Worm (Caenorhabditis elegans) whole organism, young adult: ENCODE data around the gene K01A11.3.
A peak's percentile ranks its signal among the peaks of the same experiment; 100 is the strongest.

Experiments used
- B0336.3 ChIP-seq: fragments of 200-800 bp; sonication (Bioruptor generic); IDR thresholded peaks from 2 replicates; pipeline ENCODE4 v1.3.6; 2022; ENCODE audit warnings: missing genetic modification characterization, missing compliant biosample characterization
- C06A6.2 ChIP-seq: fragments of 200-800 bp; sonication (Bioruptor generic); conservative IDR thresholded peaks from 2 replicates; pipeline ENCODE4 v1.3.6; 2022; ENCODE audit warnings: missing genetic modification characterization, missing compliant biosample characterization
- D2030.7 ChIP-seq: fragments of 200-800 bp; sonication (Bioruptor generic); IDR thresholded peaks from 2 replicates; pipeline ENCODE4 v1.3.6; 2022; ENCODE audit warnings: missing genetic modification reagents, missing genetic modification characterization, missing compliant biosample characterization
- F33H1.4 ChIP-seq: fragments of 200-800 bp; sonication (Bioruptor generic); IDR thresholded peaks from 2 replicates; pipeline ENCODE4 v1.3.6; 2022; ENCODE audit warnings: missing genetic modification reagents, missing genetic modification characterization, missing compliant biosample characterization
- F37B4.10 ChIP-seq: fragments of 200-800 bp; sonication (Bioruptor generic); IDR thresholded peaks from 2 replicates; pipeline ENCODE4 v1.3.6; 2022; ENCODE audit warnings: missing genetic modification characterization, missing compliant biosample characterization
- F49E8.2 ChIP-seq: sonication (generic microtip); optimal IDR thresholded peaks from 3 replicates; lab custom pipeline; 2017; ENCODE audit warnings: missing genetic modification characterization, mild to moderate bottlenecking, missing compliant biosample characterization, antibody characterized with exemption, moderate library complexity; ENCODE audit not compliant: insufficient read depth
- Y79H2A.3 ChIP-seq: fragments of 200-800 bp; sonication (Bioruptor generic); conservative IDR thresholded peaks from 2 replicates; pipeline ENCODE4 v1.3.6; 2022; ENCODE audit warnings: missing genetic modification reagents, missing genetic modification characterization, missing compliant biosample characterization
- Y95B8A.8 ChIP-seq: fragments of 200-800 bp; sonication (Bioruptor generic); IDR thresholded peaks from 2 replicates; pipeline ENCODE4 v1.3.6; 2022; ENCODE audit warnings: missing genetic modification reagents, missing genetic modification characterization, missing compliant biosample characterization
- akir-1 ChIP-seq: fragments of 200-800 bp; sonication (Bioruptor generic); optimal IDR thresholded peaks from 2 replicates; lab custom pipeline; 2018; ENCODE audit warnings: mild to moderate bottlenecking, missing genetic modification characterization, moderate library complexity, missing compliant biosample characterization
- ama-1 ChIP-seq, 3 experiments: fragments of 150-350 bp in 1 of 3; sonication (generic microtip) in 2 of 3; optimal IDR thresholded peaks; 2 replicates each; lab custom pipeline; 2014 to 2018; ENCODE audit warnings: missing biosample characterization in 2 of 3, missing genetic modification characterization in 2 of 3, missing genetic modification reagents in 2 of 3
- aptf-3 ChIP-seq: fragments of 200-800 bp; sonication (Bioruptor generic); IDR thresholded peaks from 2 replicates; pipeline ENCODE4 v1.3.6; 2022; ENCODE audit warnings: missing genetic modification characterization, missing compliant biosample characterization
- attf-5 ChIP-seq: fragments of 200-800 bp; sonication (Bioruptor generic); optimal IDR thresholded peaks from 2 replicates; lab custom pipeline; 2018; ENCODE audit warnings: mild to moderate bottlenecking, missing genetic modification characterization, missing compliant biosample characterization
- attf-6 ChIP-seq: fragments of 200-800 bp; sonication (Bioruptor generic); IDR thresholded peaks from 2 replicates; pipeline ENCODE4 v1.3.6; 2022; ENCODE audit warnings: missing genetic modification reagents, missing genetic modification characterization, missing compliant biosample characterization
- bed-2 ChIP-seq: fragments of 200-800 bp; sonication (Bioruptor generic); IDR thresholded peaks from 2 replicates; pipeline ENCODE4 v1.3.6; 2022; ENCODE audit warnings: missing genetic modification reagents, missing genetic modification characterization, missing compliant biosample characterization
- cebp-1 ChIP-seq, 2 experiments: fragments of 200-800 bp in 1 of 2; sonication (Bioruptor generic) in 1 of 2; sonication (generic microtip) in 1 of 2; IDR thresholded peaks in 1 of 2; optimal IDR thresholded peaks in 1 of 2; 2 replicates each; pipeline versions ENCODE4 v1.3.6 to Lab custom; 2017 to 2022; ENCODE audit warnings: missing compliant biosample characterization in 2 of 2, missing genetic modification characterization in 2 of 2, mild to moderate bottlenecking in 1 of 2, missing genetic modification reagents in 1 of 2, moderate library complexity in 1 of 2
- ceh-91 ChIP-seq: fragments of 200-800 bp; sonication (Bioruptor generic); IDR thresholded peaks from 2 replicates; pipeline ENCODE4 v1.3.6; 2022; ENCODE audit warnings: missing genetic modification reagents, missing genetic modification characterization, missing compliant biosample characterization
- dox-1 ChIP-seq: fragments of 200-800 bp; sonication (Bioruptor generic); IDR thresholded peaks from 2 replicates; pipeline ENCODE4 v1.3.6; 2022; ENCODE audit warnings: missing genetic modification reagents, missing genetic modification characterization, missing compliant biosample characterization
- dpl-1 ChIP-seq: fragments of 150-350 bp; optimal IDR thresholded peaks from 2 replicates; lab custom pipeline; 2014; ENCODE audit warnings: missing biosample characterization, missing genetic modification reagents, missing genetic modification characterization
- egrh-3 ChIP-seq: fragments of 200-800 bp; sonication (Bioruptor generic); IDR thresholded peaks from 2 replicates; pipeline ENCODE4 v1.3.6; 2022; ENCODE audit warnings: missing genetic modification reagents, missing genetic modification characterization, missing compliant biosample characterization
- ekl-4 ChIP-seq: fragments of 200-800 bp; sonication (Bioruptor generic); IDR thresholded peaks from 2 replicates; pipeline ENCODE4 v1.3.6; 2022; ENCODE audit warnings: missing genetic modification reagents, missing genetic modification characterization, missing compliant biosample characterization
- ets-4 ChIP-seq: fragments of 200-800 bp; sonication (Bioruptor generic); optimal IDR thresholded peaks from 2 replicates; lab custom pipeline; 2018; ENCODE audit warnings: mild to moderate bottlenecking, missing genetic modification characterization, missing compliant biosample characterization
- him-1 ChIP-seq: sonication (generic microtip); optimal IDR thresholded peaks from 2 replicates; lab custom pipeline; 2016; ENCODE audit warnings: missing genotype, missing genetic modification reagents, missing genetic modification characterization, missing compliant biosample characterization
- hmg-1.2 ChIP-seq: fragments of 200-800 bp; sonication (Bioruptor generic); IDR thresholded peaks from 2 replicates; pipeline ENCODE4 v1.3.6; 2022; ENCODE audit warnings: missing genetic modification reagents, missing genetic modification characterization, missing compliant biosample characterization
- hsf-1 ChIP-seq: fragments of 200-800 bp; sonication (Bioruptor generic); IDR thresholded peaks from 2 replicates; pipeline ENCODE4 v1.3.6; 2022; ENCODE audit warnings: missing genetic modification reagents, missing genetic modification characterization, missing compliant biosample characterization
- lin-26 ChIP-seq: fragments of 200-800 bp; sonication (Bioruptor generic); IDR thresholded peaks from 2 replicates; pipeline ENCODE4 v1.3.6; 2022; ENCODE audit warnings: missing genetic modification reagents, missing genetic modification characterization, missing compliant biosample characterization
- lin-54 ChIP-seq: fragments of 200-800 bp; sonication (Bioruptor generic); optimal IDR thresholded peaks from 2 replicates; lab custom pipeline; 2018; ENCODE audit warnings: mild to moderate bottlenecking, missing genetic modification characterization, missing compliant biosample characterization
- lir-1 ChIP-seq: fragments of 200-800 bp; sonication (Bioruptor generic); conservative IDR thresholded peaks from 2 replicates; pipeline ENCODE4 v1.3.6; 2022; ENCODE audit warnings: missing genetic modification reagents, missing genetic modification characterization, missing compliant biosample characterization
- lsl-1 ChIP-seq: fragments of 200-800 bp; sonication (Bioruptor generic); optimal IDR thresholded peaks from 2 replicates; lab custom pipeline; 2018; ENCODE audit warnings: mild to moderate bottlenecking, missing genetic modification characterization, moderate library complexity, missing compliant biosample characterization
- madf-6 ChIP-seq: fragments of 200-800 bp; sonication (Bioruptor generic); IDR thresholded peaks from 2 replicates; pipeline ENCODE4 v1.3.6; 2022; ENCODE audit warnings: missing genetic modification reagents, missing genetic modification characterization, missing compliant biosample characterization
- madf-8 ChIP-seq: fragments of 200-800 bp; sonication (Bioruptor generic); conservative IDR thresholded peaks from 2 replicates; pipeline ENCODE4 v1.3.6; 2022; ENCODE audit warnings: missing genetic modification reagents, missing genetic modification characterization, missing compliant biosample characterization
- mcd-1 ChIP-seq: fragments of 200-800 bp; sonication (Bioruptor generic); IDR thresholded peaks from 2 replicates; pipeline ENCODE4 v1.3.6; 2022; ENCODE audit warnings: missing genetic modification reagents, missing genetic modification characterization, missing compliant biosample characterization
- nfya-2 ChIP-seq: fragments of 200-800 bp; sonication (Bioruptor generic); IDR thresholded peaks from 2 replicates; pipeline ENCODE4 v1.3.6; 2022; ENCODE audit warnings: missing genetic modification reagents, missing genetic modification characterization, missing compliant biosample characterization
- rcor-1 ChIP-seq: fragments of 200-800 bp; sonication (Bioruptor generic); IDR thresholded peaks from 2 replicates; pipeline ENCODE4 v1.3.6; 2022; ENCODE audit warnings: missing genetic modification reagents, missing genetic modification characterization, missing compliant biosample characterization
- rpc-1 ChIP-seq, 2 experiments: fragments of 150-350 bp in 1 of 2; sonication (generic microtip) in 1 of 2; optimal IDR thresholded peaks; 2 replicates each; lab custom pipeline; 2014 to 2018; ENCODE audit warnings: missing biosample characterization in 1 of 2, missing genetic modification characterization in 1 of 2, missing genetic modification reagents in 1 of 2, missing genotype in 1 of 2
- snpc-1.3 ChIP-seq: sonication (generic microtip); optimal IDR thresholded peaks from 2 replicates; lab custom pipeline; 2017; ENCODE audit warnings: missing genetic modification characterization, mild to moderate bottlenecking, missing compliant biosample characterization, antibody characterized with exemption, moderate library complexity, missing genotype, missing genetic modification reagents; ENCODE audit not compliant: insufficient read depth
- snpc-3.4 ChIP-seq: sonication (generic microtip); optimal IDR thresholded peaks from 2 replicates; lab custom pipeline; 2017; ENCODE audit warnings: missing genetic modification characterization, mild to moderate bottlenecking, missing compliant biosample characterization, antibody characterized with exemption, moderate library complexity, missing genotype, missing genetic modification reagents
- snpc-4 ChIP-seq, 5 experiments: fragments of 150-350 bp in 1 of 5; sonication (generic microtip) in 4 of 5; optimal IDR thresholded peaks; 2 replicates each; lab custom pipeline; 2014 to 2018; ENCODE audit warnings: missing genetic modification characterization in 5 of 5, missing biosample characterization in 3 of 5, antibody characterized with exemption in 2 of 5, mild to moderate bottlenecking in 2 of 5, missing compliant biosample characterization in 2 of 5, missing genotype in 2 of 5, moderate library complexity in 2 of 5, missing genetic modification reagents in 1 of 5
- tbp1 ChIP-seq: fragments of 200-800 bp; sonication (Bioruptor generic); optimal IDR thresholded peaks from 2 replicates; lab custom pipeline; 2018; ENCODE audit warnings: mild to moderate bottlenecking, missing genetic modification characterization, missing compliant biosample characterization
- unc-130 ChIP-seq: sonication (generic microtip); optimal IDR thresholded peaks from 2 replicates; lab custom pipeline; 2016; ENCODE audit warnings: missing genetic modification reagents, missing genetic modification characterization, missing compliant biosample characterization
- xnd-1 ChIP-seq: sonication (generic microtip); optimal IDR thresholded peaks from 2 replicates; lab custom pipeline; 2016; ENCODE audit warnings: missing genotype, missing genetic modification reagents, missing genetic modification characterization, missing compliant biosample characterization
- zfh-2 ChIP-seq: fragments of 200-800 bp; sonication (Bioruptor generic); conservative IDR thresholded peaks from 2 replicates; pipeline ENCODE4 v1.3.6; 2022; ENCODE audit warnings: missing genetic modification reagents, missing genetic modification characterization, missing compliant biosample characterization
- ztf-3 ChIP-seq: fragments of 200-800 bp; sonication (Bioruptor generic); optimal IDR thresholded peaks from 2 replicates; lab custom pipeline; 2018; ENCODE audit warnings: mild to moderate bottlenecking, missing genetic modification characterization, missing compliant biosample characterization

The K01A11.3 gene

DNA sequence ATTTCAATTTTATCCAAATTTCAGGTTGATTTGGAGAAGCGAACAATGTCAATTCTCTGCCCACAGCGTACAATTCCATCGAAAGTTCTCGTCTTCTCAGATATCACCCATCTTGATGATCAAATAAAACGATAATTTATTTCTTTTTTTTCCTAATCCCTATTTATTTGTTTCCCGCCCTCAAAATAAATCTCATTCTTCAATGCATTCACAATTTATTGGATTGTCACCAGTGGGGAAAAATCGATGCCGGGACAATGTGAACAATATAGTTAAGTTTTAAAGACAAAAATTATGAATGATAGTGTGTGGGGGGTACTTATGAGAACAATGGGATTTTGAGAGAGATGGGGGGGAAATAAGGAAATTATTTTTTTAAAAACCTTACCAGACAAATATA lies 52.0 kb downstream of the K01A11.3 start (continued):
- no peak for TF ChIP-seq ama-1 (optimal IDR thresholded peaks at IDR 0.05; lab: Kevin White, UChicago)
- TF ChIP-seq ama-1 (GFP tag; optimal IDR thresholded peaks at IDR 0.05; lab: Kevin White, UChicago) = peak in 1 of 2 experiments; percentile 65
- TF ChIP-seq attf-6 (GFP tag; lab: Robert Waterston, UW) = 0 out of 2 replicates have a peak, but pooled peaks have one; percentile 51
- no peak for TF ChIP-seq dox-1 (GFP tag; lab: Robert Waterston, UW)
- TF ChIP-seq unc-130 (GFP tag; lab: Kevin White, UChicago) = peak; percentile 28
- no peak for TF ChIP-seq egrh-3 (GFP tag; lab: Robert Waterston, UW)
- 0 out of 2 replicates have a peak, but pooled peaks have one; percentile 22 for TF ChIP-seq ekl-4 (GFP tag; lab: Robert Waterston, UW)
- TF ChIP-seq F49E8.2 (tag; lab: Kevin White, UChicago) = peak; percentile 61
- 0 out of 2 replicates have a peak, but pooled peaks have one; percentile 64 for TF ChIP-seq nfya-2 (GFP tag; lab: Robert Waterston, UW)
- peak; percentile 32 for TF ChIP-seq D2030.7 (GFP tag; lab: Robert Waterston, UW)
- TF ChIP-seq madf-6 (GFP tag; lab: Robert Waterston, UW) = peak; percentile 42; the same call in 1 of the 2 replicates
- no peak for TF ChIP-seq F37B4.10 (GFP tag; lab: Robert Waterston, UW)
- 0 out of 2 replicates have a peak, but pooled peaks have one; percentile 59 for TF ChIP-seq lin-26 (GFP tag; lab: Robert Waterston, UW)
- TF ChIP-seq lsl-1 (GFP tag; lab: Kevin White, UChicago) = peak; percentile 25
- TF ChIP-seq xnd-1 = peak; percentile 17
- TF ChIP-seq madf-8 (GFP tag; lab: Robert Waterston, UW) = no peak
- TF ChIP-seq tbp1 (GFP tag; lab: Kevin White, UChicago) = peak; percentile 12
- no peak for TF ChIP-seq ets-4 (GFP tag; lab: Kevin White, UChicago)
- TF ChIP-seq bed-2 = no peak
- 0 out of 2 replicates have a peak, but pooled peaks have one; percentile 40 for TF ChIP-seq Y95B8A.8 (GFP tag; lab: Robert Waterston, UW)
- TF ChIP-seq ceh-91 (GFP tag; lab: Robert Waterston, UW) = no peak
- TF ChIP-seq hsf-1 (GFP tag; lab: Robert Waterston, UW) = peak; percentile 60; the same call in 1 of the 2 replicates
- no peak for TF ChIP-seq akir-1 (GFP tag; lab: Kevin White, UChicago)
- peak; percentile 38 for TF ChIP-seq him-1 (tag; lab: Kevin White, UChicago)
- TF ChIP-seq, all 124 proteins: peak for 25

DNA sequence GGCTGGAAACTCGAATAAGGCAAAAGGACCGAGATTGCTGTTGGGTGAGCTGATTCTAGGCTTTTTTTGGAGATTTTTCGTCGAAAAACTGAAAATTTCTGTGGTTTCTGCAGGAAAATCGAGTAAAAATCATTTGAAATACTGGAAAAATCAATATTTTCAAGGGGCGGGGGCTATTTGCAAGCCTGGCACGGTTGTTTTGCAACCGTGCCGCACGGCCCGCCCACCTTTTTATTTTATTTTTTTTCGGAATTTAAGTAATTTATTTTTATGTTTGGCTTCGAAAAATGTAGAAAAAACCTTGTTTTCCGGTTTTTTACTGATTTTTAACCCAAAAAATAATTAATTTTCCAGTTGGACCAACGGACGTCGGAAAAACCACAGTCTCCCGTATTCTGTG lies 53.9 kb downstream of the K01A11.3 start:
- TF ChIP-seq zfh-2 (GFP tag; lab: Robert Waterston, UW) = 0 out of 2 replicates have a peak, but pooled peaks have one; percentile 15
- TF ChIP-seq D2030.7 (GFP tag; lab: Robert Waterston, UW) = peak; percentile 36; the same call in 1 of the 2 replicates
- peak; percentile 56 for TF ChIP-seq F33H1.4 (GFP tag; lab: Robert Waterston, UW)
- peak; percentile 11 for TF ChIP-seq rpc-1 (optimal IDR thresholded peaks at IDR 0.05; lab: Kevin White, UChicago)
- no peak for TF ChIP-seq rpc-1 (tag; optimal IDR thresholded peaks at IDR 0.05; lab: Kevin White, UChicago)
- no peak for TF ChIP-seq hmg-1.2 (GFP tag; lab: Robert Waterston, UW)
- TF ChIP-seq snpc-1.3 (tag; lab: Kevin White, UChicago) = peak; percentile 53
- TF ChIP-seq madf-6 (GFP tag; lab: Robert Waterston, UW) = peak; percentile 66; the same call in 1 of the 2 replicates
- TF ChIP-seq dox-1 (GFP tag; lab: Robert Waterston, UW) = peak; percentile 63
- TF ChIP-seq mcd-1 = peak; percentile 36; the same call in 1 of the 2 replicates
- TF ChIP-seq cebp-1 (GFP tag; IDR thresholded peaks at IDR 0.05; lab: Robert Waterston, UW) = no peak
- TF ChIP-seq cebp-1 (tag; optimal IDR thresholded peaks at IDR 0.05; lab: Kevin White, UChicago) = peak; percentile 6
- TF ChIP-seq B0336.3 (GFP tag; lab: Robert Waterston, UW) = no peak
- no peak for TF ChIP-seq lir-1 (GFP tag; lab: Robert Waterston, UW)

DNA sequence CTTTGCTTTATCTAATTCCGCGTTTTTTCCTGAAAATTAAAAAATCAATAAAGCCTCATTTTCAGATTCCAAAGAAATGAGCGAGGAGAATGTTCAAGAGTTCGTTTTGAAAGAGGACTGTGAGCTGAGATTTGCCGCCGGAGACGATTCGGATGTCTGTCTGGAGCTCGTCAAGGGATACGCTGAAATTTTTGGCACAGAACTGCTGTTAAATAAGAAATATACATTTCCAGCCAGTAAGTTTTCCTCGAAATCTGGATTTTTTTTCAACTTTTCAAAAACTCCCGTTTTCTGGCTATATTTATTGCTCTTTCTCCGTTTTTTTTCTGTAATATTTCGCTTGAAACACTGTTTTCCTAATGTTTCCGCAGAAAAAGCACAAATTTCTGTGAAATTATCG lies 54.7 kb downstream of the K01A11.3 start, which contains the start of gene clpf-1:
TSS of gene clpf-1 (plus strand) at position 66 of the 400 bp plus-strand sequence.
- TF ChIP-seq ceh-91 (GFP tag; lab: Robert Waterston, UW) = no peak
- no peak for TF ChIP-seq ztf-3
- no peak for TF ChIP-seq dpl-1 (GFP tag; lab: Kevin White, UChicago)
- TF ChIP-seq rcor-1 (GFP tag; lab: Robert Waterston, UW) = peak; percentile 9; the same call in 1 of the 2 replicates
- TF ChIP-seq aptf-3 (GFP tag; lab: Robert Waterston, UW) = no peak
- TF ChIP-seq rpc-1 (optimal IDR thresholded peaks at IDR 0.05; lab: Kevin White, UChicago) = no peak
- no peak for TF ChIP-seq rpc-1 (tag; optimal IDR thresholded peaks at IDR 0.05; lab: Kevin White, UChicago)
- no peak for TF ChIP-seq C06A6.2 (GFP tag; lab: Robert Waterston, UW)
- no peak for TF ChIP-seq snpc-4 (GFP tag; optimal IDR thresholded peaks at IDR 0.05; lab: Kevin White, UChicago)
- peak in 1 of 4 experiments; percentile 19 for TF ChIP-seq snpc-4 (tag; optimal IDR thresholded peaks at IDR 0.05; lab: Kevin White, UChicago)
- no peak for TF ChIP-seq attf-5 (GFP tag; lab: Kevin White, UChicago)
- peak; percentile 48 for TF ChIP-seq madf-6 (GFP tag; lab: Robert Waterston, UW)
- peak; percentile 14 for TF ChIP-seq snpc-3.4 (tag; lab: Kevin White, UChicago)
- TF ChIP-seq lin-54 (GFP tag; lab: Kevin White, UChicago) = peak; percentile 24
- no peak for TF ChIP-seq Y79H2A.3 (GFP tag; lab: Robert Waterston, UW)
